Worm (Caenorhabditis elegans) whole organism, L4 larva: ENCODE data around the gene hat-1.
"Not testable (repeated sequence)": the region's sequence is repeated elsewhere in the genome, so short reads cannot be mapped to it uniquely, and the experiment has no call there.

Experiments used
- Y105C5A.15 ChIP-seq: fragments of 200-800 bp; sonication (Bioruptor generic); IDR thresholded peaks from 2 replicates; pipeline ENCODE4 v1.3.6; 2022; ENCODE audit warnings: missing genetic modification characterization, missing compliant biosample characterization
- fkh-10 ChIP-seq: fragments of 150-350 bp; optimal IDR thresholded peaks from 2 replicates; lab custom pipeline; 2014; ENCODE audit warnings: missing biosample characterization, missing genetic modification reagents, missing genetic modification characterization

DNA sequence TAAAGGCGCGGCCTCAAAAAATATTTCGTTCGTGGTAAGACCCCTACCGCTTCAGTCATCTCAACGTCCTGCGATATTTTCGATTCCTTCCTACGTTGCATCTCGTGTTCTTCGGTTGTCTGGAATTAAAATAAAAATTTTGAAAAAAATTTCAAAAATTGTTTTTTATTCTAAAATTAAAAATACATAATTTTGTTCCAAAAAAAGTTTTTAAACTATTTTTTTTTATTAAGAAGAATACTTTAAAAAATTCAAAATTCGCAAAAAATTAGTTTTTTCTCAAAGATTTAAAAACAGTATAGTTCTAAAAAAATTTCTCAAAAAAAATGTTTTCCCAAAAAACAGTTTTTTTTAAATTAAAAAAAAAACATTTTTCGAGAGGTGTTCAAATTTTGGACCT lies 31.7 kb upstream of the hat-1 start, which contains the start of gene H04D03.6:
- TF ChIP-seq fkh-10 (GFP tag; lab: Kevin White, UChicago); Y105C5A.15 (GFP tag; lab: Robert Waterston, UW): not testable (repeated sequence)
